Fruit fly (Drosophila melanogaster): ENCODE data around the gene ham.

DNA sequence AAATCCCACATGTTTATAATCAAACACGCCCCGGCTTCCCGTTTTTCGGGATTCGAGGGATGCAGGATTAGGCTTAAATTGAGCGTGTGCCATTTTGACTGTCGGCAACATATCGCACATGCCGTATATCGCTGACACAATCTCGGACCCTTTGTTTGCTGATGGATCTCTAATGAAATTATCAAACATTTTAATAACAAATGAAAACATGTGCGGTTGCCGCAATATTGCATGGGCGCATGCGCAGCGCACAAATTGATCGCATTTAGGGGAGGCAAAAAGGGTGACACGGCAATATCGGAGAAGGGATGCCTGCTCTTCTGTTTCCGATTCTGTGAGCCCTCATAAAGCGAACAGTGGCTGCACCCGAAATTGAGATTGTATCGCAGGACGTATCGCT lies 17.4 kb downstream of the ham start:
- TF ChIP-seq CTCF (optimal IDR thresholded peaks at IDR 0.05) (no peak), CG8478 (optimal IDR thresholded peaks at IDR 0.05) (no peak)
